Worm (Caenorhabditis elegans): ENCODE results near the gene C07G1.15.

DNA sequence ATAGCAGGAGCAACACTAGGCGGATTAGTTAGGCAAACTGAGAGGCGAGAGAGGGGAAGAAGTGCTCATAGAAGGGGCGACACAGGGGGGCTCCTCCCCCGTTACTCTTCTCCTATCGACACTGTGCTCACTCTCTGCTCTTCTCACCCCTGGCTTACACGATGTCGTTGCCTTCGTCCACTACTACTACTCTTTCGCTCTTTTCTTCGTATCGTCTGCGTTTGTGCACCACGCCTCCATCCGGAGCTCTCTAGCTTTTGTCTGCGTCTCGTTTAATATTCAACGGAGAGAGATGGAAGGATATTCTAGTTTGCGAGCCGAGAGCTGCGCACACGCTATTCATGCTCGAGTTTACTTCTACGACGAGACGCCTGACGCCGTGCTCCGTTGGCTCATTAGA is 13.5 kb downstream of the C07G1.15 start:
- TF ChIP-seq ttx-3 (tag; optimal IDR thresholded peaks at IDR 0.05) (no peak), zip-5 (tag; optimal IDR thresholded peaks at IDR 0.05) (no peak), nfya-1 (tag; optimal IDR thresholded peaks at IDR 0.05) (peak; percentile 77), ama-1 (optimal IDR thresholded peaks at IDR 0.05) (no peak), pha-2 (tag; optimal IDR thresholded peaks at IDR 0.05) (no peak), tbx-2 (tag; optimal IDR thresholded peaks at IDR 0.05) (peak; percentile 63), pat-9 (tag; optimal IDR thresholded peaks at IDR 0.05) (no peak), C38D4.7 (GFP tag; optimal IDR thresholded peaks at IDR 0.05) (no peak), pha-4 (tag; optimal IDR thresholded peaks at IDR 0.05) (no peak), nhr-11 (tag; optimal IDR thresholded peaks at IDR 0.05) (no peak), elt-2 (tag; optimal IDR thresholded peaks at IDR 0.05) (no peak), rnt-1 (tag; optimal IDR thresholded peaks at IDR 0.05) (no peak)
